Worm (Caenorhabditis elegans) whole organism, L3 larva: ENCODE results near the gene mrp-4.

ENCODE experiments used
- ZK546.5 ChIP-seq: sonication (generic microtip); optimal IDR thresholded peaks from 2 replicates; lab custom pipeline; 2017; ENCODE audit warnings: missing biosample characterization, missing genetic modification characterization
- aly-2 ChIP-seq: fragments of 150-350 bp; optimal IDR thresholded peaks from 2 replicates; lab custom pipeline; 2014; ENCODE audit warnings: missing biosample characterization, missing genetic modification characterization
- ama-1 ChIP-seq: fragments of 150-350 bp; optimal IDR thresholded peaks from 2 replicates; lab custom pipeline; 2018
- ceh-16 ChIP-seq: sonication (generic microtip); optimal IDR thresholded peaks from 2 replicates; lab custom pipeline; 2017; ENCODE audit warnings: missing biosample characterization, missing genetic modification characterization
- ceh-28 ChIP-seq: fragments of 150-350 bp; optimal IDR thresholded peaks from 2 replicates; lab custom pipeline; 2014; ENCODE audit warnings: missing biosample characterization, missing genetic modification reagents, missing genetic modification characterization
- egl-5 ChIP-seq: fragments of 150-350 bp; optimal IDR thresholded peaks from 2 replicates; lab custom pipeline; 2017; ENCODE audit warnings: missing biosample characterization, missing genetic modification reagents, missing genetic modification characterization, inconsistent platforms
- elt-1 ChIP-seq: fragments of 150-350 bp; optimal IDR thresholded peaks from 2 replicates; lab custom pipeline; 2014; ENCODE audit warnings: missing biosample characterization, missing genetic modification characterization
- elt-2 ChIP-seq: sonication (generic microtip); optimal IDR thresholded peaks from 2 replicates; lab custom pipeline; 2016; ENCODE audit warnings: missing genetic modification reagents, mild to moderate bottlenecking, missing genetic modification characterization, missing compliant biosample characterization
- elt-3 ChIP-seq, 3 experiments: fragments of 150-350 bp in 1 of 3; sonication (generic microtip) in 2 of 3; optimal IDR thresholded peaks; 2 replicates in 2 of 3; 4 replicates in 1 of 3; lab custom pipeline; 2014 to 2017; ENCODE audit warnings: missing biosample characterization in 3 of 3, missing genetic modification characterization in 3 of 3
- fkh-10 ChIP-seq: sonication (generic microtip); optimal IDR thresholded peaks from 2 replicates; lab custom pipeline; 2017; ENCODE audit warnings: missing biosample characterization, missing genetic modification reagents, missing genetic modification characterization
- fos-1 ChIP-seq: fragments of 150-350 bp; optimal IDR thresholded peaks from 2 replicates; lab custom pipeline; 2014; ENCODE audit warnings: missing biosample characterization, missing genetic modification characterization
- hmg-11 ChIP-seq: sonication (generic microtip); optimal IDR thresholded peaks from 2 replicates; lab custom pipeline; 2016; ENCODE audit warnings: missing genetic modification characterization, missing compliant biosample characterization
- jun-1 ChIP-seq: fragments of 150-350 bp; optimal IDR thresholded peaks from 2 replicates; lab custom pipeline; 2014; ENCODE audit warnings: missing biosample characterization, missing genetic modification reagents, missing genetic modification characterization
- lin-15B ChIP-seq: fragments of 150-350 bp; optimal IDR thresholded peaks from 2 replicates; lab custom pipeline; 2014; ENCODE audit warnings: missing biosample characterization, missing genetic modification characterization
- lsy-12 ChIP-seq: sonication (generic microtip); optimal IDR thresholded peaks from 2 replicates; lab custom pipeline; 2016; ENCODE audit warnings: mild to moderate bottlenecking, missing genetic modification characterization, missing compliant biosample characterization
- nfya-1 ChIP-seq: sonication (generic microtip); optimal IDR thresholded peaks from 2 replicates; lab custom pipeline; 2017; ENCODE audit warnings: missing genetic modification characterization, mild to moderate bottlenecking, missing compliant biosample characterization, antibody characterized with exemption, moderate library complexity; ENCODE audit not compliant: insufficient read depth
- nhr-12 ChIP-seq: fragments of 150-350 bp; optimal IDR thresholded peaks from 2 replicates; lab custom pipeline; 2014; ENCODE audit warnings: missing biosample characterization, missing genetic modification characterization
- nhr-23 ChIP-seq: fragments of 150-350 bp; optimal IDR thresholded peaks from 2 replicates; lab custom pipeline; 2014; ENCODE audit warnings: missing biosample characterization, missing genetic modification reagents, missing genetic modification characterization
- nhr-237 ChIP-seq: fragments of 150-350 bp; optimal IDR thresholded peaks from 2 replicates; lab custom pipeline; 2014; ENCODE audit warnings: missing biosample characterization, missing genetic modification characterization
- nhr-25 ChIP-seq: sonication (generic microtip); optimal IDR thresholded peaks from 2 replicates; lab custom pipeline; 2017; ENCODE audit warnings: missing biosample characterization, missing genetic modification characterization
- nhr-43 ChIP-seq: sonication (generic microtip); optimal IDR thresholded peaks from 2 replicates; lab custom pipeline; 2016; ENCODE audit warnings: mild to moderate bottlenecking, missing genetic modification characterization, missing compliant biosample characterization; ENCODE audit not compliant: poor library complexity, severe bottlenecking
- nhr-77 ChIP-seq: fragments of 150-350 bp; optimal IDR thresholded peaks from 2 replicates; lab custom pipeline; 2014; ENCODE audit warnings: missing biosample characterization, missing genetic modification characterization
- pha-4 ChIP-seq: fragments of 150-350 bp; optimal IDR thresholded peaks from 2 replicates; lab custom pipeline; 2014; ENCODE audit warnings: missing biosample characterization, missing genetic modification reagents, missing genetic modification characterization
- pqm-1 ChIP-seq: fragments of 150-350 bp; optimal IDR thresholded peaks from 2 replicates; lab custom pipeline; 2017; ENCODE audit warnings: missing biosample characterization, missing genetic modification characterization, inconsistent platforms
- unc-62 ChIP-seq: fragments of 150-350 bp; sonication (generic microtip); optimal IDR thresholded peaks from 4 replicates; lab custom pipeline; 2014; ENCODE audit warnings: missing biosample characterization, missing genetic modification reagents, missing genetic modification characterization
- zag-1 ChIP-seq: fragments of 150-350 bp; optimal IDR thresholded peaks from 2 replicates; lab custom pipeline; 2014; ENCODE audit warnings: missing biosample characterization, missing genetic modification characterization
- ztf-11 ChIP-seq: fragments of 150-350 bp; optimal IDR thresholded peaks from 2 replicates; lab custom pipeline; 2014; ENCODE audit warnings: missing biosample characterization, missing genetic modification characterization

Gene mrp-4

DNA sequence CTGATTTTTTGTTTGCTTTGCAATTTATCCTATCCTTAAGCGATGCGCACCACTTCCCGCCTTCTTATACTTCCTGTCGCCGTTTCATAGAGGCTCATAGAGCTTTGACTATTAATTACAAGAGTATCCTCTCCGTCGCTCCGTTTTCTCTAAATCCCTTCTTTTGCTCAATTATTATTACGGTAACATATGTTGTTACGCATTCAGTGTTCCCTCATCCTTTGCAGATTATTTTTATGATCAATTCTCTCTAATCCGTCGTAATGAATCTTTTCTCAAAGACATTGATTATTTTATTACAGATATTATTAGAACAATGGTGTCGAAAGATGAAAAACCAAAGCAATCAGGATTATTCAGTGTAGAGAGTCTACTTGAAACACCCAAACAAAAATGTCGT lies 37.1 kb upstream of the mrp-4 start, which contains the start of gene vab-15:
TSS of gene vab-15 (plus strand) at position 301 of the 400 bp plus-strand sequence.
- no peak for TF ChIP-seq nhr-237 (tag; lab: Kevin White, UChicago)
- TF ChIP-seq jun-1 (tag; lab: Kevin White, UChicago): no peak
- no peak for TF ChIP-seq aly-2 (tag; lab: Kevin White, UChicago)
- TF ChIP-seq pqm-1 (tag; lab: Kevin White, UChicago): no peak

ce11 chrX:9848214-9848789 lies 35.8 kb upstream of the mrp-4 start:
- TF ChIP-seq lsy-12 (no peak), nhr-43 (tag; lab: Kevin White, UChicago) (no peak), unc-62 (GFP tag; lab: Kevin White, UChicago) (no peak), ztf-11 (tag; lab: Kevin White, UChicago) (no peak), nhr-237 (tag; lab: Kevin White, UChicago) (no peak), ceh-16 (no peak), elt-3 (tag; optimal IDR thresholded peaks at IDR 0.05; lab: Kevin White, UChicago) (no peak), nhr-25 (tag; lab: Kevin White, UChicago) (no peak)

- TF ChIP-seq lin-15B: no peak
- TF ChIP-seq elt-2 (tag; lab: Kevin White, UChicago): peak; percentile 89
- peak; percentile 60 for TF ChIP-seq jun-1 (tag; lab: Kevin White, UChicago)
Measured at ce11 chrX:9850258-9850657, 33.8 kb upstream of the mrp-4 start, which contains the start of gene lec-8. Gene lec-8 (plus strand): TSS chrX:9850571.

- TF ChIP-seq ceh-16 (no peak), pha-4 (tag; lab: Kevin White, UChicago) (peak; percentile 98), ama-1 (no peak), ceh-28 (tag; lab: Kevin White, UChicago) (no peak), jun-1 (tag; lab: Kevin White, UChicago) (peak; percentile 9), fkh-10 (GFP tag; lab: Kevin White, UChicago) (no peak), elt-1 (no peak), pqm-1 (tag; lab: Kevin White, UChicago) (peak; percentile 53), nhr-23 (no peak), elt-2 (tag; lab: Kevin White, UChicago) (peak; percentile 53), nfya-1 (tag; lab: Kevin White, UChicago) (no peak)
Measured at ce11 chrX:9851745-9852330, 32.2 kb upstream of the mrp-4 start, which contains the start of gene lec-7. Gene lec-7 (plus strand): TSS chrX:9852041.

ce11 chrX:9856618-9857017 lies 27.5 kb upstream of the mrp-4 start, which contains the start of gene R07B1.11:
Gene R07B1.11 (plus strand): TSS chrX:9856918.
- TF ChIP-seq ceh-28 (tag; lab: Kevin White, UChicago) (no peak), nhr-23 (no peak), ZK546.5 (tag; lab: Kevin White, UChicago) (no peak), fos-1 (no peak), zag-1 (tag; lab: Kevin White, UChicago) (no peak), ceh-16 (no peak), nhr-77 (tag; lab: Kevin White, UChicago) (no peak), hmg-11 (tag; lab: Kevin White, UChicago) (no peak), egl-5 (no peak), unc-62 (GFP tag; lab: Kevin White, UChicago) (no peak)

DNA sequence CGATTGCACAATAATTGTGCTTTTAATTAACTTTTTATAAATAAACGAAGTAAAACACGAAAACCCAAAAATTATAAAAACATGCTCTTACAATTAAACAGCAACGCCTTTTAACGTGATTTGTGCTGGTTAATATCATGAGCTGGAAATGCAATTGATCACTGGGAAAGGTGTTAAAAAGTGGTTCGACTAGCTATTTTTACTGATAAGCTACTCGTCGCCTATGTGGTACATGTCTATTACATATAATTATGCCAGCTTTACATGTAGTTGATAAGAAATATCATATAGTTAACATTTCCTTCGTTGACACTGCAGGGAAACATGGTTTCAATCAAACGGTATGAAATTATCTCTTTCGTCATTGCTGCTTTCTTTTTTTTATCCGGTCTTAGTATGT lies 26.0 kb upstream of the mrp-4 start, which contains the start of gene scav-5:
TSS of gene scav-5 (plus strand) at position 297 of the 400 bp plus-strand sequence.
- peak; percentile 3 for TF ChIP-seq pha-4 (tag; lab: Kevin White, UChicago)
- peak; percentile 92 for TF ChIP-seq pqm-1 (tag; lab: Kevin White, UChicago)
- TF ChIP-seq nhr-12 (tag; lab: Kevin White, UChicago): no peak
- peak; percentile 91 for TF ChIP-seq elt-2 (tag; lab: Kevin White, UChicago)
